Worm (Caenorhabditis elegans) whole organism, young adult: Measurements from ENCODE around the gene F39G3.2.
A peak's percentile ranks its signal among the peaks of the same experiment; 100 is the strongest.

Experiments used
- B0261.1 ChIP-seq: sonication (generic microtip); optimal IDR thresholded peaks from 2 replicates; lab custom pipeline; 2016; ENCODE audit warnings: mild to moderate bottlenecking, missing genetic modification characterization, moderate library complexity, missing compliant biosample characterization
- B0336.3 ChIP-seq: fragments of 200-800 bp; sonication (Bioruptor generic); IDR thresholded peaks from 2 replicates; pipeline ENCODE4 v1.3.6; 2022; ENCODE audit warnings: missing genetic modification characterization, missing compliant biosample characterization
- C06A6.2 ChIP-seq: fragments of 200-800 bp; sonication (Bioruptor generic); conservative IDR thresholded peaks from 2 replicates; pipeline ENCODE4 v1.3.6; 2022; ENCODE audit warnings: missing genetic modification characterization, missing compliant biosample characterization
- F37B4.10 ChIP-seq: fragments of 200-800 bp; sonication (Bioruptor generic); IDR thresholded peaks from 2 replicates; pipeline ENCODE4 v1.3.6; 2022; ENCODE audit warnings: missing genetic modification characterization, missing compliant biosample characterization
- F55B11.4 ChIP-seq: sonication (generic microtip); optimal IDR thresholded peaks from 2 replicates; lab custom pipeline; 2016; ENCODE audit warnings: missing compliant biosample characterization, missing genetic modification characterization, borderline replicate concordance; ENCODE audit not compliant: insufficient read depth
- F57C9.4 ChIP-seq: sonication (generic microtip); optimal IDR thresholded peaks from 2 replicates; lab custom pipeline; 2017; ENCODE audit warnings: mild to moderate bottlenecking, missing genetic modification characterization, missing compliant biosample characterization
- Y53G8AR.9 ChIP-seq: fragments of 200-800 bp; sonication (Bioruptor generic); conservative IDR thresholded peaks from 2 replicates; pipeline ENCODE4 v1.3.6; 2022; ENCODE audit warnings: missing genetic modification reagents, missing genetic modification characterization, missing compliant biosample characterization
- atf-7 ChIP-seq: sonication (generic microtip); optimal IDR thresholded peaks from 2 replicates; lab custom pipeline; 2017; ENCODE audit warnings: mild to moderate bottlenecking, missing genetic modification characterization, missing compliant biosample characterization
- attf-3 ChIP-seq: fragments of 200-800 bp; sonication (Bioruptor generic); conservative IDR thresholded peaks from 2 replicates; pipeline ENCODE4 v1.3.6; 2022; ENCODE audit warnings: missing genetic modification reagents, missing genetic modification characterization, missing compliant biosample characterization
- bed-1 ChIP-seq: fragments of 200-800 bp; sonication (Bioruptor generic); IDR thresholded peaks from 2 replicates; pipeline ENCODE4 v1.3.6; 2022; ENCODE audit warnings: missing genetic modification reagents, missing genetic modification characterization, missing compliant biosample characterization
- ceh-27 ChIP-seq: fragments of 200-800 bp; sonication (Bioruptor generic); optimal IDR thresholded peaks from 2 replicates; lab custom pipeline; 2018; ENCODE audit warnings: mild to moderate bottlenecking, missing genetic modification characterization, moderate library complexity, missing compliant biosample characterization
- dox-1 ChIP-seq: fragments of 200-800 bp; sonication (Bioruptor generic); IDR thresholded peaks from 2 replicates; pipeline ENCODE4 v1.3.6; 2022; ENCODE audit warnings: missing genetic modification reagents, missing genetic modification characterization, missing compliant biosample characterization
- dpff-1 ChIP-seq: sonication (generic microtip); optimal IDR thresholded peaks from 2 replicates; lab custom pipeline; 2017; ENCODE audit warnings: mild to moderate bottlenecking, missing genetic modification characterization, missing compliant biosample characterization
- efl-1 ChIP-seq: fragments of 150-350 bp; optimal IDR thresholded peaks from 2 replicates; lab custom pipeline; 2014; ENCODE audit warnings: missing biosample characterization, missing genetic modification reagents, missing genetic modification characterization
- egl-44 ChIP-seq: fragments of 200-800 bp; sonication (Bioruptor generic); IDR thresholded peaks from 2 replicates; pipeline ENCODE4 v1.3.6; 2022; ENCODE audit warnings: missing genetic modification reagents, missing genetic modification characterization, missing compliant biosample characterization
- ekl-4 ChIP-seq: fragments of 200-800 bp; sonication (Bioruptor generic); IDR thresholded peaks from 2 replicates; pipeline ENCODE4 v1.3.6; 2022; ENCODE audit warnings: missing genetic modification reagents, missing genetic modification characterization, missing compliant biosample characterization
- fkh-3 ChIP-seq: sonication (generic microtip); optimal IDR thresholded peaks from 2 replicates; lab custom pipeline; 2016; ENCODE audit warnings: mild to moderate bottlenecking, missing genetic modification characterization, missing compliant biosample characterization
- gei-17 ChIP-seq: fragments of 200-800 bp; sonication (Bioruptor generic); optimal IDR thresholded peaks from 2 replicates; lab custom pipeline; 2018; ENCODE audit warnings: mild to moderate bottlenecking, missing genetic modification characterization, missing compliant biosample characterization
- hsf-1 ChIP-seq: fragments of 200-800 bp; sonication (Bioruptor generic); IDR thresholded peaks from 2 replicates; pipeline ENCODE4 v1.3.6; 2022; ENCODE audit warnings: missing genetic modification reagents, missing genetic modification characterization, missing compliant biosample characterization
- lag-1 ChIP-seq: fragments of 200-800 bp; sonication (Bioruptor generic); IDR thresholded peaks from 2 replicates; pipeline ENCODE4 v1.3.6; 2022; ENCODE audit warnings: missing genetic modification reagents, missing genetic modification characterization, missing compliant biosample characterization
- lin-40 ChIP-seq: sonication (generic microtip); optimal IDR thresholded peaks from 2 replicates; lab custom pipeline; 2016; ENCODE audit warnings: missing genetic modification characterization, mild to moderate bottlenecking, missing compliant biosample characterization, missing genotype, missing genetic modification reagents
- lin-54 ChIP-seq: fragments of 200-800 bp; sonication (Bioruptor generic); optimal IDR thresholded peaks from 2 replicates; lab custom pipeline; 2018; ENCODE audit warnings: mild to moderate bottlenecking, missing genetic modification characterization, missing compliant biosample characterization
- madf-8 ChIP-seq: fragments of 200-800 bp; sonication (Bioruptor generic); conservative IDR thresholded peaks from 2 replicates; pipeline ENCODE4 v1.3.6; 2022; ENCODE audit warnings: missing genetic modification reagents, missing genetic modification characterization, missing compliant biosample characterization
- mcd-1 ChIP-seq: fragments of 200-800 bp; sonication (Bioruptor generic); IDR thresholded peaks from 2 replicates; pipeline ENCODE4 v1.3.6; 2022; ENCODE audit warnings: missing genetic modification reagents, missing genetic modification characterization, missing compliant biosample characterization
- mes-4 ChIP-seq: sonication (generic microtip); optimal IDR thresholded peaks from 2 replicates; lab custom pipeline; 2016; ENCODE audit warnings: missing genotype, missing genetic modification characterization, missing compliant biosample characterization
- nfya-2 ChIP-seq: fragments of 200-800 bp; sonication (Bioruptor generic); IDR thresholded peaks from 2 replicates; pipeline ENCODE4 v1.3.6; 2022; ENCODE audit warnings: missing genetic modification reagents, missing genetic modification characterization, missing compliant biosample characterization
- nhr-179 ChIP-seq: sonication (generic microtip); optimal IDR thresholded peaks from 2 replicates; lab custom pipeline; 2016; ENCODE audit warnings: mild to moderate bottlenecking, missing genetic modification characterization, missing compliant biosample characterization
- nhr-27 ChIP-seq: fragments of 200-800 bp; sonication (Bioruptor generic); optimal IDR thresholded peaks from 2 replicates; lab custom pipeline; 2018; ENCODE audit warnings: mild to moderate bottlenecking, missing genetic modification characterization, moderate library complexity, missing compliant biosample characterization
- nhr-80 ChIP-seq: sonication (generic microtip); optimal IDR thresholded peaks from 2 replicates; lab custom pipeline; 2016; ENCODE audit warnings: missing genetic modification characterization, missing compliant biosample characterization
- nhr-90 ChIP-seq: sonication (generic microtip); optimal IDR thresholded peaks from 2 replicates; lab custom pipeline; 2016; ENCODE audit warnings: missing genotype, mild to moderate bottlenecking, missing genetic modification characterization, missing compliant biosample characterization
- rcor-1 ChIP-seq: fragments of 200-800 bp; sonication (Bioruptor generic); IDR thresholded peaks from 2 replicates; pipeline ENCODE4 v1.3.6; 2022; ENCODE audit warnings: missing genetic modification reagents, missing genetic modification characterization, missing compliant biosample characterization
- rpc-1 ChIP-seq, 2 experiments: fragments of 150-350 bp in 1 of 2; sonication (generic microtip) in 1 of 2; optimal IDR thresholded peaks; 2 replicates each; lab custom pipeline; 2014 to 2018; ENCODE audit warnings: missing biosample characterization in 1 of 2, missing genetic modification characterization in 1 of 2, missing genetic modification reagents in 1 of 2, missing genotype in 1 of 2
- snpc-1.3 ChIP-seq: sonication (generic microtip); optimal IDR thresholded peaks from 2 replicates; lab custom pipeline; 2017; ENCODE audit warnings: missing genetic modification characterization, mild to moderate bottlenecking, missing compliant biosample characterization, antibody characterized with exemption, moderate library complexity, missing genotype, missing genetic modification reagents; ENCODE audit not compliant: insufficient read depth
- somi-1 ChIP-seq: fragments of 200-800 bp; sonication (Bioruptor generic); optimal IDR thresholded peaks from 2 replicates; lab custom pipeline; 2018; ENCODE audit warnings: mild to moderate bottlenecking, missing genetic modification characterization, missing compliant biosample characterization
- sptf-2 ChIP-seq: fragments of 200-800 bp; sonication (Bioruptor generic); optimal IDR thresholded peaks from 2 replicates; lab custom pipeline; 2018; ENCODE audit warnings: mild to moderate bottlenecking, missing genetic modification characterization, missing compliant biosample characterization
- tlf-1 ChIP-seq: fragments of 200-800 bp; sonication (Bioruptor generic); optimal IDR thresholded peaks from 2 replicates; lab custom pipeline; 2018; ENCODE audit warnings: mild to moderate bottlenecking, missing genetic modification characterization, missing compliant biosample characterization
- unc-130 ChIP-seq: sonication (generic microtip); optimal IDR thresholded peaks from 2 replicates; lab custom pipeline; 2016; ENCODE audit warnings: missing genetic modification reagents, missing genetic modification characterization, missing compliant biosample characterization
- xnd-1 ChIP-seq: sonication (generic microtip); optimal IDR thresholded peaks from 2 replicates; lab custom pipeline; 2016; ENCODE audit warnings: missing genotype, missing genetic modification reagents, missing genetic modification characterization, missing compliant biosample characterization
- ztf-22 ChIP-seq: fragments of 200-800 bp; sonication (Bioruptor generic); optimal IDR thresholded peaks from 2 replicates; lab custom pipeline; 2018; ENCODE audit warnings: mild to moderate bottlenecking, missing genetic modification characterization, moderate library complexity, missing compliant biosample characterization

Gene F39G3.2

ce11 chrV:4767537-4767936 lies 29.9 kb downstream of the F39G3.2 start:
- peak; percentile 94 for TF ChIP-seq hsf-1 (GFP tag; lab: Robert Waterston, UW)
- TF ChIP-seq, all 124 proteins: peak for 1; not testable (repeated sequence) for 123

- TF ChIP-seq attf-3 (GFP tag; lab: Robert Waterston, UW): no peak
- no peak for TF ChIP-seq ceh-27 (GFP tag; lab: Kevin White, UChicago)
- no peak for TF ChIP-seq B0336.3
- TF ChIP-seq egl-44 (GFP tag; lab: Robert Waterston, UW): no peak
- TF ChIP-seq nhr-27: no peak
- TF ChIP-seq unc-130 (GFP tag; lab: Kevin White, UChicago): no peak
- no peak for TF ChIP-seq F57C9.4 (tag; lab: Kevin White, UChicago)
- no peak for TF ChIP-seq snpc-1.3 (tag; lab: Kevin White, UChicago)
- TF ChIP-seq mes-4: no peak
- TF ChIP-seq F55B11.4: no peak
- no peak for TF ChIP-seq nhr-179 (tag; lab: Kevin White, UChicago)
- TF ChIP-seq xnd-1 (tag; lab: Kevin White, UChicago): no peak
- TF ChIP-seq rcor-1: no peak
- no peak for TF ChIP-seq tlf-1 (GFP tag; lab: Kevin White, UChicago)
- TF ChIP-seq nfya-2: no peak
- no peak for TF ChIP-seq F37B4.10
- TF ChIP-seq ekl-4 (GFP tag; lab: Robert Waterston, UW): no peak
These were observed 32.0 kb downstream of the F39G3.2 start, which contains the start of gene C18G1.9 for ce11 chrV:4769633-4770032. TSS of gene C18G1.9 (minus strand) at chrV:4769733.

- TF ChIP-seq somi-1 (no peak), nhr-80 (tag; lab: Kevin White, UChicago) (peak; percentile 77), Y53G8AR.9 (GFP tag; lab: Robert Waterston, UW) (no peak), dox-1 (GFP tag; lab: Robert Waterston, UW) (0 out of 2 replicates have a peak, but pooled peaks have one; percentile 7), nhr-90 (tag; lab: Kevin White, UChicago) (no peak), lag-1 (GFP tag; lab: Robert Waterston, UW) (0 out of 2 replicates have a peak, but pooled peaks have one; percentile 17)
These were observed 32.8 kb downstream of the F39G3.2 start, which contains the start of gene elt-7 for ce11 chrV:4770408-4770947. TSS of gene elt-7 (plus strand) at chrV:4770670.

- no peak for TF ChIP-seq atf-7 (tag; lab: Kevin White, UChicago)
- no peak for TF ChIP-seq lin-54
- TF ChIP-seq efl-1: no peak
- no peak for TF ChIP-seq C06A6.2 (GFP tag; lab: Robert Waterston, UW)
- TF ChIP-seq nhr-27: no peak
- TF ChIP-seq dpff-1 (tag; lab: Kevin White, UChicago): no peak
- TF ChIP-seq fkh-3: no peak
- TF ChIP-seq ztf-22: no peak
- no peak for TF ChIP-seq bed-1 (GFP tag; lab: Robert Waterston, UW)
- TF ChIP-seq mcd-1 (GFP tag; lab: Robert Waterston, UW): no peak
- TF ChIP-seq sptf-2 (GFP tag; lab: Kevin White, UChicago): no peak
- no peak for TF ChIP-seq B0261.1 (tag; lab: Kevin White, UChicago)
- no peak for TF ChIP-seq rpc-1 (optimal IDR thresholded peaks at IDR 0.05; lab: Kevin White, UChicago)
- TF ChIP-seq rpc-1 (tag; optimal IDR thresholded peaks at IDR 0.05; lab: Kevin White, UChicago): no peak
- no peak for TF ChIP-seq B0336.3
- TF ChIP-seq gei-17 (GFP tag; lab: Kevin White, UChicago): no peak
- no peak for TF ChIP-seq madf-8 (GFP tag; lab: Robert Waterston, UW)
- no peak for TF ChIP-seq lin-40 (tag; lab: Kevin White, UChicago)
- TF ChIP-seq, all 124 proteins: peak for 0
These were observed 37.5 kb downstream of the F39G3.2 start for ce11 chrV:4775140-4775539.
